Worm (Caenorhabditis elegans): ENCODE measurements around the gene cht-3.

The cht-3 gene

DNA sequence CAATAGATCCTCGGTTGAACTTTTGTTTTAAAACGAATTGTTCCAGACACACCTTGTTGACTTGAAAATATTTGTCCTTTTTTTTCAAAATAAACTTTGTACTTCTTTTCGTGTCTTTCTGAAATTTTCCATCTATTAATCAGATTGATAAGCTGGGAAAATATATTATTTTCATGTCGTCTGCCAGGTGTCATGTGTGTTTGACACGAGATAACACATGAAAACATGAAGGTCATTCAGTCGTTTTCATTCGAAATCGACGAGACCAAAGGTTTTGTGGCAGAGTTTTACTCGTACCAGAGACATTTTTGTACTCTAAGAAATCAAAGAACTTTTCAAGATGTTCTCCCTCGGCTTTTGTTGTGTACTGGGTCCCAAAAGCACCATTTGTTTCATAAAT, 17.2 kb downstream of the cht-3 start (continued):
- TF ChIP-seq skn-1 (tag; optimal IDR thresholded peaks at IDR 0.05): no peak
- no peak for TF ChIP-seq sox-4 (tag; optimal IDR thresholded peaks at IDR 0.05)
- no peak for TF ChIP-seq nhr-84 (tag; optimal IDR thresholded peaks at IDR 0.05)
- TF ChIP-seq F16B12.6 (tag; optimal IDR thresholded peaks at IDR 0.05): no peak
- no peak for TF ChIP-seq sup-37 (GFP tag; optimal IDR thresholded peaks at IDR 0.05)
- TF ChIP-seq elt-2 (tag; optimal IDR thresholded peaks at IDR 0.05): peak; percentile 80
- TF ChIP-seq pqm-1 (tag; optimal IDR thresholded peaks at IDR 0.05): no peak
- no peak for TF ChIP-seq nhr-12 (tag; optimal IDR thresholded peaks at IDR 0.05)
- TF ChIP-seq snu-23 (GFP tag; optimal IDR thresholded peaks at IDR 0.05): peak; percentile 47
- TF ChIP-seq elt-3 (tag; optimal IDR thresholded peaks at IDR 0.05): peak in 2 of 6 experiments; percentile 37 to 83
- no peak for TF ChIP-seq unc-98 (GFP tag; IDR thresholded peaks at IDR 0.05)
- TF ChIP-seq fos-1 (tag; optimal IDR thresholded peaks at IDR 0.05): no peak
- no peak for TF ChIP-seq irx-1 (tag; optimal IDR thresholded peaks at IDR 0.05)
- TF ChIP-seq dpl-1 (GFP tag; optimal IDR thresholded peaks at IDR 0.05): peak in 1 of 3 experiments; percentile 28
- no peak for TF ChIP-seq efl-3 (GFP tag; optimal IDR thresholded peaks at IDR 0.05)
- TF ChIP-seq pag-3 (tag; optimal IDR thresholded peaks at IDR 0.05; ENCODE audit: borderline replicate concordance, insufficient read depth): no peak
- TF ChIP-seq blmp-1 (tag; optimal IDR thresholded peaks at IDR 0.05): peak; percentile 65
- no peak for TF ChIP-seq jun-1 (tag; optimal IDR thresholded peaks at IDR 0.05)
- TF ChIP-seq hlh-17 (GFP tag; optimal IDR thresholded peaks at IDR 0.05; ENCODE audit: borderline replicate concordance): no peak
- TF ChIP-seq hpl-2 (GFP tag; optimal IDR thresholded peaks at IDR 0.05): no peak
- no peak for TF ChIP-seq unc-62 (GFP tag; optimal IDR thresholded peaks at IDR 0.05)
- no peak for TF ChIP-seq hlh-4 (tag; optimal IDR thresholded peaks at IDR 0.05)
- TF ChIP-seq nhr-28 (tag; optimal IDR thresholded peaks at IDR 0.05): no peak
- TF ChIP-seq tlp-1 (tag; optimal IDR thresholded peaks at IDR 0.05): no peak
- TF ChIP-seq ces-1 (GFP tag; optimal IDR thresholded peaks at IDR 0.05): no peak
- no peak for TF ChIP-seq ceh-82 (tag; optimal IDR thresholded peaks at IDR 0.05)
- TF ChIP-seq lin-35 (GFP tag; optimal IDR thresholded peaks at IDR 0.05): peak in 1 of 2 experiments; percentile 58
- TF ChIP-seq mdl-1 (tag; optimal IDR thresholded peaks at IDR 0.05): peak in 1 of 2 experiments; percentile 41
- TF ChIP-seq C16A3.4 (tag; optimal IDR thresholded peaks at IDR 0.05): peak; percentile 24
- TF ChIP-seq ztf-4 (tag; optimal IDR thresholded peaks at IDR 0.05): no peak
- TF ChIP-seq mef-2 (tag; optimal IDR thresholded peaks at IDR 0.05): no peak
- no peak for TF ChIP-seq lir-3 (tag; optimal IDR thresholded peaks at IDR 0.05; ENCODE audit: poor library complexity)
- no peak for TF ChIP-seq grh-1 (GFP tag; IDR thresholded peaks at IDR 0.05)
- TF ChIP-seq fkh-10 (GFP tag; optimal IDR thresholded peaks at IDR 0.05): no peak

DNA sequence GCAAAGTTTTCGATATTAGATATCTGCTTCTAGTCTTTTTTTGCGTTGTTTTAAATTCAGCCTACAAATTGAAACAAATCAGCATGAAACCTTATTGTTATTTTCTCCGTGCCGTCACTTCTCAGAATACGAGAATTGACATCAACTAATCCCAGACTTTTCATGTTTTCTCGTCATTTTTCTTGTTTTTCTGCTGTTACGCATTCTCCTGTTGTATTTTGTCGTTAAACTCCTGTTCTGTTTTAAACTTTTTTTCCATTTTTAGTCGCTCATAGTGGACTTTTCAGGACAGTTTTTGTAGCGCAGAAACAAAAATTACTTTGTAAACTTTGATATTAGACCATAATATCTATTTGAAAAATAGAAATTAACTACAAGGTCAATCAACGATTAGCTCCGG, 18.8 kb downstream of the cht-3 start:
- TF ChIP-seq nhr-85 (tag) (peak; percentile 56), unc-30 (tag; optimal IDR thresholded peaks at IDR 0.05) (no peak)

DNA sequence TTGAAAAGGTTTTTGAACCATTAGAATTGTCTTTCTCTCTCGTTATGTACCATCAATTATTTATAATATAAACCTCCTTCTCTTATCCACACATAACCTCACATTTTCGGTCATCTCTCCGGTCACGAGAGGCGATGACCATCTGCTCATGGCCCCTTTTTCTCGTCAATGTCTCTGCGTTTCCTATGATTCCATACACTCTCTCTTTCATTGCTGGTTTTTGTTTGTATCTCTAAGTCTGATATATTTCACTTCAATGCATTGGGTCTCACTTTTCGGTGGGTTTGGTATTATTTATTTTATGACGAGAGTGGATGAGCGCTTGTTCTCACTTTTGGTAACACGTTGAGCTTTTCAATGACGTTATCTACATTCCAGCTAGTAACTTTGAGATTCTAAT, 19.6 kb downstream of the cht-3 start:
- no peak for TF ChIP-seq alr-1 (tag; optimal IDR thresholded peaks at IDR 0.05; ENCODE audit: borderline replicate concordance)
- no peak for TF ChIP-seq ama-1 (optimal IDR thresholded peaks at IDR 0.05)
- TF ChIP-seq fkh-8 (tag; optimal IDR thresholded peaks at IDR 0.05): peak; percentile 37
- TF ChIP-seq egl-13 (tag; optimal IDR thresholded peaks at IDR 0.05): peak; percentile 39
- TF ChIP-seq unc-30 (tag; optimal IDR thresholded peaks at IDR 0.05): no peak
- no peak for TF ChIP-seq hpl-2 (GFP tag; optimal IDR thresholded peaks at IDR 0.05)
- peak; percentile 96 for TF ChIP-seq lin-14 (GFP tag; optimal IDR thresholded peaks at IDR 0.05)
- no peak for TF ChIP-seq ceh-88 (GFP tag; IDR thresholded peaks at IDR 0.05)
- TF ChIP-seq ets-5 (GFP tag; IDR thresholded peaks at IDR 0.05): no peak
- peak; percentile 85 for TF ChIP-seq ztf-4 (tag; optimal IDR thresholded peaks at IDR 0.05)
- TF ChIP-seq irx-1 (tag; optimal IDR thresholded peaks at IDR 0.05): peak; percentile 27
- no peak for TF ChIP-seq sup-37 (GFP tag; optimal IDR thresholded peaks at IDR 0.05)
- TF ChIP-seq nhr-47 (tag; optimal IDR thresholded peaks at IDR 0.05): peak; percentile 65
- TF ChIP-seq tbx-2 (tag; optimal IDR thresholded peaks at IDR 0.05): peak; percentile 81
- TF ChIP-seq C04F5.9 (tag; optimal IDR thresholded peaks at IDR 0.05): no peak
- peak; percentile 43 to 55 (median 48) for TF ChIP-seq dpl-1 (GFP tag; optimal IDR thresholded peaks at IDR 0.05)
- no peak for TF ChIP-seq nhr-76 (tag; optimal IDR thresholded peaks at IDR 0.05)
- TF ChIP-seq lin-15B (tag; optimal IDR thresholded peaks at IDR 0.05): peak; percentile 12
- peak; percentile 94 for TF ChIP-seq nhr-71 (tag; optimal IDR thresholded peaks at IDR 0.05)
- peak; percentile 57 to 75 for TF ChIP-seq lin-35 (GFP tag; optimal IDR thresholded peaks at IDR 0.05)
- TF ChIP-seq rnt-1 (tag; optimal IDR thresholded peaks at IDR 0.05): peak; percentile 80
- TF ChIP-seq jun-1 (tag; optimal IDR thresholded peaks at IDR 0.05): peak; percentile 48
- TF ChIP-seq nhr-237 (tag; optimal IDR thresholded peaks at IDR 0.05): no peak
- TF ChIP-seq ces-1 (GFP tag; optimal IDR thresholded peaks at IDR 0.05): no peak

Measured in whole organism, L1 larva.